Worm (Caenorhabditis elegans): ENCODE measurements around the gene nbet-1.

The nbet-1 gene

ce11 chrIV:5200813-5201212 lies 8.5 kb upstream of the nbet-1 start (continued):
- TF ChIP-seq ceh-8 (GFP tag; optimal IDR thresholded peaks at IDR 0.05) = no peak

DNA sequence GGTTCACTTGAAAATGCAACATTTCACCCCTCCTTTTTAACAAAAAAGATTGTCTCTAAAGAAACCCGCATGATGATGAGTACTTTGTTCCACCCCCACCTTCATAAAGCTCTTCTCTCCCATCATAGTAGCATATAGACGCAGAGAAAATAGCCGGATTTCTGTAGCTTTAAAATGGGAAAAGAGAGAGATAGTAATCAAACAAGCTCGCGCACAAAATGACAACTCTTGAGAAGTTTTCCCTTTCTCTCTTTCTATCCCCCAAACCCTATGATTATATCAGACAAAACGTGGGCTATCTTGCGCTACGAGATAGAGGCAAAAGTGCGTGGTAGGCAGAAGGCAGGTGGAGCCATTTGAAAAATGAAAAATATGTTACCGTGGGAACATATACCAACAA lies 6.7 kb upstream of the nbet-1 start:
- TF ChIP-seq nhr-77 (tag; optimal IDR thresholded peaks at IDR 0.05) (peak; percentile 44), hpl-2 (GFP tag; optimal IDR thresholded peaks at IDR 0.05) (no peak), hlh-17 (GFP tag; optimal IDR thresholded peaks at IDR 0.05; ENCODE audit: borderline replicate concordance) (no peak), zag-1 (tag; optimal IDR thresholded peaks at IDR 0.05) (no peak), nhr-11 (tag; optimal IDR thresholded peaks at IDR 0.05) (no peak)

DNA sequence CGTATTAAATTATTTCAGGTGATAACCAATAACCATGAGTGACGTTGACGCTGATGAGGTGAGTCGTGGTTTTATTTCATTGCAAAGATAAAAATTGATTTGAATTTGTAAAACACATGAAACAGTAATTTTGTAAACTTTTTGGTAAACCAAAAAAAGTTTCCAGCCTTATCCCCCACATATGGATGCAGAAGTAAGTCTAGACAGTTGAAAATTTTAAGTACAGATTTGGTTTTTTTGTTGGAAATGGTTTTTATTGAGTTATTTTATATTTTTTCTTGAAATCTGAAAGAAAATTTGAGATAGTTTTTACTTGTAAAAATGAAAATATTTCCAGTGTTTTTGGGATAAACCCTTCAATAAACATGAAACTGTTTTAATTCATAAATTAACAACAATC lies 4.7 kb upstream of the nbet-1 start, which contains the start of gene tni-4:
Gene tni-4, plus strand, starts transcription at position 19 of the 400 bp plus-strand sequence.
- TF ChIP-seq ceh-8 (GFP tag; optimal IDR thresholded peaks at IDR 0.05) (no peak), unc-86 (tag; optimal IDR thresholded peaks at IDR 0.05) (no peak), hlh-4 (tag; optimal IDR thresholded peaks at IDR 0.05) (no peak), Y116A8C.19 (tag; optimal IDR thresholded peaks at IDR 0.05; ENCODE audit: borderline replicate concordance) (no peak), blmp-1 (tag; optimal IDR thresholded peaks at IDR 0.05) (no peak), ceh-88 (GFP tag; IDR thresholded peaks at IDR 0.05) (no peak), hlh-17 (GFP tag; optimal IDR thresholded peaks at IDR 0.05; ENCODE audit: borderline replicate concordance) (no peak), mdl-1 (tag; optimal IDR thresholded peaks at IDR 0.05) (no peak), isw-1 (GFP tag; IDR thresholded peaks at IDR 0.05) (no peak), elt-3 (tag; optimal IDR thresholded peaks at IDR 0.05) (no peak), egl-13 (tag; optimal IDR thresholded peaks at IDR 0.05) (no peak), C16A3.4 (tag; optimal IDR thresholded peaks at IDR 0.05) (no peak), snpc-4 (tag; optimal IDR thresholded peaks at IDR 0.05) (no peak), nhr-84 (tag; optimal IDR thresholded peaks at IDR 0.05) (no peak), lin-39 (tag; optimal IDR thresholded peaks at IDR 0.05) (no peak), unc-130 (tag; optimal IDR thresholded peaks at IDR 0.05) (no peak), efl-3 (GFP tag; optimal IDR thresholded peaks at IDR 0.05) (no peak)

- no peak for TF ChIP-seq unc-30 (tag; optimal IDR thresholded peaks at IDR 0.05)
- TF ChIP-seq lin-35 (GFP tag; optimal IDR thresholded peaks at IDR 0.05) = no peak
- no peak for TF ChIP-seq unc-62 (GFP tag; optimal IDR thresholded peaks at IDR 0.05)
- no peak for TF ChIP-seq snpc-4 (tag; optimal IDR thresholded peaks at IDR 0.05)
- TF ChIP-seq nhr-85 (tag) = no peak
- TF ChIP-seq fkh-4 (tag; optimal IDR thresholded peaks at IDR 0.05; ENCODE audit: borderline replicate concordance) = no peak
- no peak for TF ChIP-seq efl-3 (GFP tag; optimal IDR thresholded peaks at IDR 0.05)
- TF ChIP-seq hlh-4 (tag; optimal IDR thresholded peaks at IDR 0.05) = no peak
- TF ChIP-seq tlp-1 (tag; optimal IDR thresholded peaks at IDR 0.05) = no peak
- no peak for TF ChIP-seq mdl-1 (tag; optimal IDR thresholded peaks at IDR 0.05)
- no peak for TF ChIP-seq snu-23 (GFP tag; optimal IDR thresholded peaks at IDR 0.05)
- TF ChIP-seq blmp-1 (tag; optimal IDR thresholded peaks at IDR 0.05) = no peak
- TF ChIP-seq ceh-63 (GFP tag; optimal IDR thresholded peaks at IDR 0.05) = no peak
- TF ChIP-seq jun-1 (tag; optimal IDR thresholded peaks at IDR 0.05) = no peak
- TF ChIP-seq ets-5 (GFP tag; IDR thresholded peaks at IDR 0.05) = no peak
- no peak for TF ChIP-seq skn-1 (tag; optimal IDR thresholded peaks at IDR 0.05)
- no peak for TF ChIP-seq ceh-8 (GFP tag; optimal IDR thresholded peaks at IDR 0.05)
- no peak for TF ChIP-seq fos-1 (tag; optimal IDR thresholded peaks at IDR 0.05)
- no peak for TF ChIP-seq rnt-1 (tag; optimal IDR thresholded peaks at IDR 0.05)
- TF ChIP-seq C16A3.4 (tag; optimal IDR thresholded peaks at IDR 0.05) = no peak
Observed at ce11 chrIV:5206716-5207115, 2.6 kb upstream of the nbet-1 start.

DNA sequence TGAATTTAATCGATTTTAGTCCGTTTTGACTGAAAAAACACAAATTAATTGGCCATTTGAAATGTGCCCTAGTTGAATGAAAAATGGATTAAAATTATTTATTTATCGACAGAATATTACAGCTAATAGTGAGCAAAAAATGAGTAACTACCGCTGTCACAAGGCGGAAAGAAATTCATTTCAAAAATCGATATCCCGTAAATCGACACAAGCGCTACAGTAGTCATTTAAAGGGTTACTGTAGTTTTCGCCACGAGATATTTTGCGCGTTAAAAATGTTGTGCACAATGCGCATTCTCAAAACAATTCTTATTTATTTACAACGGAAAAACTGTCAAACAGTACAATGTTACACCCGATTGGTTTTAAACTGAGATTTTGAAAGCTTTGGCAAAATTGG lies 1.3 kb downstream of the nbet-1 start:
- no peak for TF ChIP-seq sptf-1 (tag; optimal IDR thresholded peaks at IDR 0.05)
- TF ChIP-seq egl-13 (tag; optimal IDR thresholded peaks at IDR 0.05) = no peak
- no peak for TF ChIP-seq lin-39 (tag; optimal IDR thresholded peaks at IDR 0.05)
- TF ChIP-seq swsn-7 (tag; optimal IDR thresholded peaks at IDR 0.05) = no peak
- no peak for TF ChIP-seq nhr-237 (tag; optimal IDR thresholded peaks at IDR 0.05)
- TF ChIP-seq unc-98 (GFP tag; IDR thresholded peaks at IDR 0.05) = no peak
- TF ChIP-seq hlh-4 (tag; optimal IDR thresholded peaks at IDR 0.05) = no peak

All from whole organism, L1 larva.